Worm (Caenorhabditis elegans): Measurements from ENCODE around the gene rpl-23.

DNA sequence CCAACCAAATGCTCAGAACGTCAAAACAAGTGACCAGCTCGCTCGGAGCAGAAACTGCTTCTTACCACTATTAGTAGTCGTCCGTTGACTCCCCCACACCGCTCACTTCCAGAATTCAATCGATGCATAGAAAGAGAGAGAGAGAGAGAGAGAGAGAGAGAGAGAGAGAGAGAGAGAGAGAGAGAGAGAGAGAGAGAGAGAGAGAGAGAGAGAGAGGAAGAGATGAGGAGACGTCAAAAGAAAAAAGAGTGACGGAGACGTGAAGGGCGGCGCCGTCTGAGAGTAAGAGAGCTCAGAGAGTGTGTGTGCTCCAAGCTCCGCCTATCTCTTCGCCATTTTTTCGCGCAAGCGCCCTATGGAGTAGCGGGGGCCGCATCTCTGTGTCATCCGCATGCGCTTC, 49.3 kb upstream of the rpl-23 start, which contains the start of gene ida-1:
- TF ChIP-seq mep-1 (tag; optimal IDR thresholded peaks at IDR 0.05) (no peak), sem-2 (GFP tag; optimal IDR thresholded peaks at IDR 0.05) (no peak), nhr-76 (tag; optimal IDR thresholded peaks at IDR 0.05) (no peak), bed-3 (GFP tag; optimal IDR thresholded peaks at IDR 0.05) (no peak), zip-8 (tag; optimal IDR thresholded peaks at IDR 0.05) (no peak), elt-1 (tag; optimal IDR thresholded peaks at IDR 0.05; ENCODE audit: borderline replicate concordance, insufficient read depth) (no peak), pha-4 (tag; optimal IDR thresholded peaks at IDR 0.05) (no peak), snpc-4 (tag; optimal IDR thresholded peaks at IDR 0.05) (no peak)

Measured in whole organism, mixed stage, embryonic.